Worm (Caenorhabditis elegans): ENCODE data around the gene Y19D2B.2.

Gene Y19D2B.2

ce11 chrII:10949383-10949782 lies 25.3 kb downstream of the Y19D2B.2 start:
- TF ChIP-seq elt-2 (tag; optimal IDR thresholded peaks at IDR 0.05), result peak; percentile 20
- no peak for TF ChIP-seq nhr-11 (tag; optimal IDR thresholded peaks at IDR 0.05)
- no peak for TF ChIP-seq C04F5.9 (tag; optimal IDR thresholded peaks at IDR 0.05)
- no peak for TF ChIP-seq unc-62 (GFP tag; optimal IDR thresholded peaks at IDR 0.05)
- TF ChIP-seq unc-86 (tag; optimal IDR thresholded peaks at IDR 0.05), result no peak
- TF ChIP-seq irx-1 (tag; optimal IDR thresholded peaks at IDR 0.05), result no peak
- TF ChIP-seq unc-30 (tag; optimal IDR thresholded peaks at IDR 0.05), result no peak
- TF ChIP-seq lin-35 (GFP tag; optimal IDR thresholded peaks at IDR 0.05), result peak in 1 of 2 experiments; percentile 2
- TF ChIP-seq ztf-11 (tag; optimal IDR thresholded peaks at IDR 0.05), result no peak
- TF ChIP-seq isw-1 (GFP tag; IDR thresholded peaks at IDR 0.05), result no peak
- no peak for TF ChIP-seq elt-3 (tag; optimal IDR thresholded peaks at IDR 0.05)

- TF ChIP-seq swsn-7 (tag; optimal IDR thresholded peaks at IDR 0.05), result peak; percentile 43
- no peak for TF ChIP-seq zag-1 (tag; optimal IDR thresholded peaks at IDR 0.05)
- peak; percentile 91 for TF ChIP-seq lin-14 (GFP tag; optimal IDR thresholded peaks at IDR 0.05)
- no peak for TF ChIP-seq ztf-11 (tag; optimal IDR thresholded peaks at IDR 0.05)
- TF ChIP-seq zip-4 (GFP tag; optimal IDR thresholded peaks at IDR 0.05), result peak; percentile 41
- TF ChIP-seq unc-130 (tag; optimal IDR thresholded peaks at IDR 0.05), result no peak
- TF ChIP-seq sup-37 (GFP tag; optimal IDR thresholded peaks at IDR 0.05), result no peak
- TF ChIP-seq mdl-1 (tag; optimal IDR thresholded peaks at IDR 0.05), result peak in 1 of 2 experiments; percentile 9
- peak; percentile 99 for TF ChIP-seq skn-1 (tag; optimal IDR thresholded peaks at IDR 0.05)
- TF ChIP-seq mep-1 (tag; optimal IDR thresholded peaks at IDR 0.05), result peak; percentile 55
- TF ChIP-seq isw-1 (GFP tag; IDR thresholded peaks at IDR 0.05), result peak; percentile 27
- peak; percentile 16 for TF ChIP-seq elt-2 (tag; optimal IDR thresholded peaks at IDR 0.05)
- peak; percentile 72 for TF ChIP-seq nhr-237 (tag; optimal IDR thresholded peaks at IDR 0.05)
- no peak for TF ChIP-seq C04F5.9 (tag; optimal IDR thresholded peaks at IDR 0.05)
- TF ChIP-seq pqm-1 (tag; optimal IDR thresholded peaks at IDR 0.05), result no peak
- peak; percentile 84 for TF ChIP-seq nhr-85 (tag)
- peak; percentile 59 for TF ChIP-seq fkh-8 (tag; optimal IDR thresholded peaks at IDR 0.05)
- no peak for TF ChIP-seq ama-1 (optimal IDR thresholded peaks at IDR 0.05)
- no peak for TF ChIP-seq ces-1 (GFP tag; optimal IDR thresholded peaks at IDR 0.05)
- no peak for TF ChIP-seq sptf-1 (tag; optimal IDR thresholded peaks at IDR 0.05)
- no peak for TF ChIP-seq unc-30 (tag; optimal IDR thresholded peaks at IDR 0.05)
- TF ChIP-seq hlh-4 (tag; optimal IDR thresholded peaks at IDR 0.05), result no peak
- no peak for TF ChIP-seq ztf-4 (tag; optimal IDR thresholded peaks at IDR 0.05)
- no peak for TF ChIP-seq F16B12.6 (tag; optimal IDR thresholded peaks at IDR 0.05)
- peak; percentile 68 for TF ChIP-seq nhr-20 (tag; optimal IDR thresholded peaks at IDR 0.05)
- TF ChIP-seq unc-62 (GFP tag; optimal IDR thresholded peaks at IDR 0.05), result no peak
- TF ChIP-seq nhr-19 (GFP tag; conservative IDR thresholded peaks at IDR 0.05), result peak; percentile 19; the same call in 1 of the 2 replicates
- TF ChIP-seq ceh-82 (tag; optimal IDR thresholded peaks at IDR 0.05), result peak; percentile 10 to 50 (median 29)
- TF ChIP-seq nhr-11 (tag; optimal IDR thresholded peaks at IDR 0.05), result peak; percentile 40
- no peak for TF ChIP-seq jun-1 (tag; optimal IDR thresholded peaks at IDR 0.05)
- no peak for TF ChIP-seq fkh-10 (GFP tag; optimal IDR thresholded peaks at IDR 0.05)
- no peak for TF ChIP-seq unc-98 (GFP tag; IDR thresholded peaks at IDR 0.05)
- TF ChIP-seq aha-1 (tag; optimal IDR thresholded peaks at IDR 0.05), result no peak
- TF ChIP-seq C16A3.4 (tag; optimal IDR thresholded peaks at IDR 0.05), result no peak
- TF ChIP-seq rnt-1 (tag; optimal IDR thresholded peaks at IDR 0.05), result peak; percentile 71
- no peak for TF ChIP-seq lin-39 (tag; optimal IDR thresholded peaks at IDR 0.05)
- peak; percentile 3 for TF ChIP-seq irx-1 (tag; optimal IDR thresholded peaks at IDR 0.05)
- peak; percentile 68 for TF ChIP-seq blmp-1 (tag; optimal IDR thresholded peaks at IDR 0.05)
- peak; percentile 15 to 28 (median 18) for TF ChIP-seq dpl-1 (GFP tag; optimal IDR thresholded peaks at IDR 0.05)
- no peak for TF ChIP-seq egl-13 (tag; optimal IDR thresholded peaks at IDR 0.05)
- no peak for TF ChIP-seq sox-4 (tag; optimal IDR thresholded peaks at IDR 0.05)
- no peak for TF ChIP-seq hpl-2 (GFP tag; optimal IDR thresholded peaks at IDR 0.05)
- TF ChIP-seq lin-35 (GFP tag; optimal IDR thresholded peaks at IDR 0.05), result peak in 1 of 2 experiments; percentile 53
- TF ChIP-seq mef-2 (tag; optimal IDR thresholded peaks at IDR 0.05), result no peak
- no peak for TF ChIP-seq pax-3 (tag; optimal IDR thresholded peaks at IDR 0.05)
- peak; percentile 79 for TF ChIP-seq nhr-71 (tag; optimal IDR thresholded peaks at IDR 0.05)
- peak; percentile 54 for TF ChIP-seq nhr-77 (tag; optimal IDR thresholded peaks at IDR 0.05)
- TF ChIP-seq snu-23 (GFP tag; optimal IDR thresholded peaks at IDR 0.05), result peak; percentile 67
Observed at ce11 chrII:10950107-10950679, 26.1 kb downstream of the Y19D2B.2 start, which contains the start of gene gst-5. Gene gst-5, plus strand, starts transcription at chrII:10950352.
